Fruit fly (Drosophila melanogaster): Measurements from ENCODE around the gene spartin.
A peak's percentile ranks its signal among the peaks of the same experiment; 100 is the strongest.

spartin gene

dm6 chr3R:4654557-4655273 is at the start of gene spartin:
TSS of gene spartin (plus strand) at chr3R:4654800.
- TF ChIP-seq bsh (GFP tag; optimal IDR thresholded peaks at IDR 0.05) (no peak), CG7372 (GFP tag; IDR thresholded peaks at IDR 0.05) (no peak), sens (GFP tag) (peak; percentile 79), repo (GFP tag; optimal IDR thresholded peaks at IDR 0.05) (no peak), CG8290 (GFP tag; optimal IDR thresholded peaks at IDR 0.05) (no peak), CG8290 (tag; optimal IDR thresholded peaks at IDR 0.05) (peak in 1 of 2 experiments; percentile 60), Fer3 (tag; optimal IDR thresholded peaks at IDR 0.05) (no peak), CG13287 (GFP tag; IDR thresholded peaks at IDR 0.05; ENCODE audit: partially characterized antibody) (peak; percentile 76), dan (GFP tag; IDR thresholded peaks at IDR 0.05) (no peak), CG5245 (GFP tag; optimal IDR thresholded peaks at IDR 0.05) (peak; percentile 11), Ets97D (GFP tag; optimal IDR thresholded peaks at IDR 0.05) (peak; percentile 28), Gug (GFP tag; IDR thresholded peaks at IDR 0.05) (no peak), CG8359 (GFP tag; optimal IDR thresholded peaks at IDR 0.05; ENCODE audit: borderline replicate concordance) (no peak), CkIIα-i1 (GFP tag; IDR thresholded peaks at IDR 0.05) (no peak), pzg (GFP tag; optimal IDR thresholded peaks at IDR 0.05) (peak; percentile 58), az2 (GFP tag; optimal IDR thresholded peaks at IDR 0.05) (no peak), CG7839 (tag; optimal IDR thresholded peaks at IDR 0.05) (no peak), nmo (GFP tag; optimal IDR thresholded peaks at IDR 0.05) (peak; percentile 20), CG8388 (GFP tag; optimal IDR thresholded peaks at IDR 0.05) (no peak), sima (GFP tag; optimal IDR thresholded peaks at IDR 0.05) (no peak), CG4328 (GFP tag; optimal IDR thresholded peaks at IDR 0.05) (no peak), CG11723 (GFP tag; optimal IDR thresholded peaks at IDR 0.05) (no peak), TFAM (GFP tag; optimal IDR thresholded peaks at IDR 0.05) (no peak), Dek (tag; optimal IDR thresholded peaks at IDR 0.05) (no peak), zen (tag; optimal IDR thresholded peaks at IDR 0.05) (peak; percentile 2), gcm (GFP tag; optimal IDR thresholded peaks at IDR 0.05) (no peak), gfzf (GFP tag; optimal IDR thresholded peaks at IDR 0.05) (peak; percentile 3), Myb (GFP tag; optimal IDR thresholded peaks at IDR 0.05) (peak; percentile 59), CG18764 (GFP tag; optimal IDR thresholded peaks at IDR 0.05) (peak; percentile 49), wek (GFP tag; optimal IDR thresholded peaks at IDR 0.05) (no peak), CG6791 (GFP tag; IDR thresholded peaks at IDR 0.05; ENCODE audit: partially characterized antibody) (0 out of 3 replicates have a peak, but pooled peaks have one; percentile 27), Sry-δ (GFP tag; optimal IDR thresholded peaks at IDR 0.05) (peak; percentile 18), Chrac-16 (GFP tag; optimal IDR thresholded peaks at IDR 0.05) (peak; percentile 12), CG43689 (GFP tag; IDR thresholded peaks at IDR 0.05) (no peak), sr (GFP tag; IDR thresholded peaks at IDR 0.05) (no peak), CG10543 (GFP tag; optimal IDR thresholded peaks at IDR 0.05) (no peak), phol (tag; optimal IDR thresholded peaks at IDR 0.05) (peak; percentile 31), HLH54F (GFP tag; optimal IDR thresholded peaks at IDR 0.05) (peak; percentile 25), Aef1 (GFP tag; IDR thresholded peaks at IDR 0.05) (no peak), slou (GFP tag; optimal IDR thresholded peaks at IDR 0.05) (no peak), gt (GFP tag; IDR thresholded peaks at IDR 0.05) (no peak), tin (GFP tag; optimal IDR thresholded peaks at IDR 0.05) (peak; percentile 55), CG34224 (GFP tag; IDR thresholded peaks at IDR 0.05; ENCODE audit: partially characterized antibody) (peak; percentile 65), hth (optimal IDR thresholded peaks at IDR 0.05) (no peak), CG11085 (GFP tag; IDR thresholded peaks at IDR 0.05) (no peak), corto (GFP tag; optimal IDR thresholded peaks at IDR 0.05) (no peak), CG17568 (GFP tag; optimal IDR thresholded peaks at IDR 0.05) (no peak), CG10267 (tag; optimal IDR thresholded peaks at IDR 0.05) (peak; percentile 4), CG1792 (GFP tag; optimal IDR thresholded peaks at IDR 0.05) (peak; percentile 95), fd96Cb (tag; optimal IDR thresholded peaks at IDR 0.05) (no peak)

All from whole organism, embryonic.